Fruit fly (Drosophila melanogaster): ENCODE results near the gene CG33995.
A peak's percentile ranks its signal among the peaks of the same experiment; 100 is the strongest.

CG33995 gene

DNA sequence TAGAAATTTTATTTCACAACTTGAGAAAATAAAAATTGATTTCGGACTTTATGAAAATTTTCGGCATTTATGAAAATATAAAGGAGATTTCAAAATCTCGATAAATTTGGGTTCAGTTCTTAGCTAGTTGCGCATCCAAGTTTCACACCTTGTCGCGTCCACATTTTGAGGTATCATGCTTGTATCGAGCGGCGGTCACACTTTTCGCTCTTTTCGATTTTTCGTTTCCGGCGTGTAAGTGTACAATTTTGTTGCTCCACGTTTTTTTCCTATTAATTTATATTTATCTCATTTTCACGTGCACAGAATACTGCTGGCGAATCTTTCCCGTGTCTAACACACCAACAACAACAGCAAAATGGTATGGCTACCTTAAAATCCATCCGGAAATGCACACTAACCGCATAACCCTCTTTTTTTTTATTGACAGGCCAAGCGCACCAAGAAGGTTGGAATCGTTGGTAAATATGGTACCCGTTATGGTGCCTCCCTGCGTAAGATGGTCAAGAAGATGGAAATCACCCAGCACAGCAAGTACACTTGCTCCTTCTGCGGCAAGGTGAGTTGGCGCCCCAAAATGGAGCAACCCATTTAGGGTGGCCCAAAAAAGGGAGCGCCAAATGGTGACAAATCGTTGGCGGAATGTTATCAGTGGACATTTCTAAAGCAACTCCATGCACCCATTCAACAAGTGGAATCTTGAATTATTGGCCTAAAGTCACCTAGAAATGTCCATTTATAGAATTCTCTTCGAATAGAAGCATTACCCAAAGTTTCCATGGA, 27.9 kb downstream of the CG33995 start, which contains the start of gene RpL37A (continued):
- TF ChIP-seq CG15073 (GFP tag; optimal IDR thresholded peaks at IDR 0.05) (no peak), dmrt99B (tag; optimal IDR thresholded peaks at IDR 0.05) (peak; percentile 63), tgo (GFP tag; IDR thresholded peaks at IDR 0.05) (peak; percentile 53; the same call in 2 of the 3 replicates), gfzf (GFP tag; optimal IDR thresholded peaks at IDR 0.05) (peak; percentile 99), CG13894 (tag; optimal IDR thresholded peaks at IDR 0.05) (peak; percentile 83), btn (GFP tag; optimal IDR thresholded peaks at IDR 0.05) (peak; percentile 66), tll (GFP tag; optimal IDR thresholded peaks at IDR 0.05) (no peak), CG8944 (GFP tag; optimal IDR thresholded peaks at IDR 0.05) (peak; percentile 49), CG3995 (GFP tag; optimal IDR thresholded peaks at IDR 0.05) (peak; percentile 64), CG18599 (GFP tag; optimal IDR thresholded peaks at IDR 0.05) (peak; percentile 88), knrl (GFP tag; IDR thresholded peaks at IDR 0.05; ENCODE audit: partially characterized antibody) (peak; percentile 24; the same call in 1 of the 3 replicates), z (GFP tag; IDR thresholded peaks at IDR 0.05) (peak; percentile 27; the same call in 1 of the 3 replicates), mam (GFP tag; optimal IDR thresholded peaks at IDR 0.05) (peak; percentile 69), jumu (GFP tag; optimal IDR thresholded peaks at IDR 0.05) (peak; percentile 0), CG3838 (GFP tag; optimal IDR thresholded peaks at IDR 0.05) (peak; percentile 18), Xbp1 (GFP tag; optimal IDR thresholded peaks at IDR 0.05) (peak; percentile 75), CG9609 (GFP tag; optimal IDR thresholded peaks at IDR 0.05) (peak; percentile 47), CG9817 (tag; optimal IDR thresholded peaks at IDR 0.05) (peak; percentile 70), CG15011 (GFP tag; optimal IDR thresholded peaks at IDR 0.05) (peak; percentile 76), az2 (GFP tag; optimal IDR thresholded peaks at IDR 0.05) (peak; percentile 52), CG16813 (GFP tag; IDR thresholded peaks at IDR 0.05; ENCODE audit: partially characterized antibody) (no peak), dysf (GFP tag; IDR thresholded peaks at IDR 0.05) (peak; percentile 55; the same call in 1 of the 3 replicates), CG11247 (GFP tag; IDR thresholded peaks at IDR 0.05) (peak; percentile 74), CG30020 (tag; optimal IDR thresholded peaks at IDR 0.05) (peak; percentile 53), Meics (GFP tag; optimal IDR thresholded peaks at IDR 0.05) (peak; percentile 91), gcm2 (GFP tag; optimal IDR thresholded peaks at IDR 0.05) (peak; percentile 72), trh (GFP tag; optimal IDR thresholded peaks at IDR 0.05) (peak; percentile 49), Med (GFP tag) (peak; percentile 99), CG11504 (tag; optimal IDR thresholded peaks at IDR 0.05) (peak; percentile 78), CG1832 (GFP tag; optimal IDR thresholded peaks at IDR 0.05) (no peak), klu (GFP tag; IDR thresholded peaks at IDR 0.05) (peak; percentile 33; the same call in 1 of the 2 replicates), Max (GFP tag; optimal IDR thresholded peaks at IDR 0.05) (peak; percentile 86), Lim3 (GFP tag; IDR thresholded peaks at IDR 0.05) (no peak), tx (GFP tag; optimal IDR thresholded peaks at IDR 0.05) (peak; percentile 63), usp (GFP tag; optimal IDR thresholded peaks at IDR 0.05) (no peak), GATAe (GFP tag; conservative IDR thresholded peaks at IDR 0.05) (no peak), lab (GFP tag; optimal IDR thresholded peaks at IDR 0.05) (peak; percentile 94), vnd (GFP tag; IDR thresholded peaks at IDR 0.05; ENCODE audit: partially characterized antibody) (no peak), luna (GFP tag; optimal IDR thresholded peaks at IDR 0.05) (peak; percentile 85), CG2129 (GFP tag; IDR thresholded peaks at IDR 0.05; ENCODE audit: partially characterized antibody) (no peak), CkIIα-i1 (GFP tag; IDR thresholded peaks at IDR 0.05) (no peak), ara (GFP tag; IDR thresholded peaks at IDR 0.05) (peak; percentile 73), inv (GFP tag; IDR thresholded peaks at IDR 0.05; ENCODE audit: partially characterized antibody) (no peak; the same call in 1 of the 2 replicates), CG14441 (GFP tag; IDR thresholded peaks at IDR 0.05) (peak; percentile 57; the same call in 1 of the 2 replicates), CG2120 (GFP tag; optimal IDR thresholded peaks at IDR 0.05) (peak; percentile 53), Six4 (GFP tag; optimal IDR thresholded peaks at IDR 0.05) (peak; percentile 61), CG16863 (GFP tag; optimal IDR thresholded peaks at IDR 0.05) (peak; percentile 62), Lpt (GFP tag; optimal IDR thresholded peaks at IDR 0.05) (no peak), CG1792 (GFP tag; optimal IDR thresholded peaks at IDR 0.05) (peak; percentile 70)

Data from whole organism, embryonic.